Fruit fly (Drosophila melanogaster) whole organism, embryonic: ENCODE measurements around the gene MsrA.

Experiments used
- Atf-2 ChIP-seq: fragments of 200-800 bp; sonication (Bioruptor generic); optimal IDR thresholded peaks from 2 replicates; lab custom pipeline; 2016; ENCODE audit warnings: missing biosample characterization, missing genetic modification characterization
- B-H2 ChIP-seq: fragments of 200-800 bp; sonication (Bioruptor generic); optimal IDR thresholded peaks from 2 replicates; lab custom pipeline; 2018; ENCODE audit warnings: missing biosample characterization, mild to moderate bottlenecking, missing genetic modification characterization
- Bdp1 ChIP-seq: fragments of 200-800 bp; sonication (Bioruptor generic); optimal IDR thresholded peaks from 3 replicates; lab custom pipeline; 2016; ENCODE audit warnings: missing biosample characterization, missing genetic modification characterization
- CG10267 ChIP-seq: fragments of 200-800 bp; sonication (Bioruptor generic); optimal IDR thresholded peaks from 2 replicates; lab custom pipeline; 2018; ENCODE audit warnings: missing biosample characterization, mild to moderate bottlenecking, missing genetic modification characterization, moderate library complexity
- CG10366 ChIP-seq: fragments of 200-800 bp; sonication (Bioruptor generic); IDR thresholded peaks from 2 replicates; pipeline ENCODE4 v1.3.6; 2022; ENCODE audit warnings: missing biosample characterization, missing genetic modification characterization
- CG10565 ChIP-seq: fragments of 200-800 bp; sonication (Bioruptor generic); optimal IDR thresholded peaks from 3 replicates; lab custom pipeline; 2016; ENCODE audit warnings: missing biosample characterization, mild to moderate bottlenecking, missing genetic modification characterization
- CG10654 ChIP-seq: fragments of 200-800 bp; sonication (Bioruptor generic); optimal IDR thresholded peaks from 2 replicates; lab custom pipeline; 2016; ENCODE audit warnings: missing biosample characterization, missing genetic modification characterization
- CG11695 ChIP-seq: fragments of 200-800 bp; sonication (Bioruptor generic); IDR thresholded peaks from 3 replicates; pipeline ENCODE4 v1.3.6; 2022; ENCODE audit warnings: missing biosample characterization, missing genetic modification characterization
- CG1233 ChIP-seq: fragments of 200-800 bp; sonication (Bioruptor generic); optimal IDR thresholded peaks from 4 replicates; lab custom pipeline; 2018; ENCODE audit warnings: missing biosample characterization, mild to moderate bottlenecking, missing genetic modification characterization
- CG13296 ChIP-seq: fragments of 200-800 bp; sonication (Bioruptor generic); optimal IDR thresholded peaks from 3 replicates; lab custom pipeline; 2018; ENCODE audit warnings: missing biosample characterization, mild to moderate bottlenecking, missing genetic modification characterization
- CG1647 ChIP-seq: fragments of 200-800 bp; sonication (Bioruptor generic); optimal IDR thresholded peaks from 3 replicates; lab custom pipeline; 2016; ENCODE audit warnings: missing biosample characterization, missing genetic modification characterization
- CG18476 ChIP-seq: fragments of 200-800 bp; sonication (Bioruptor generic); optimal IDR thresholded peaks from 2 replicates; lab custom pipeline; 2016; ENCODE audit warnings: missing biosample characterization, mild to moderate bottlenecking, missing genetic modification characterization
- CG2875 ChIP-seq: fragments of 200-800 bp; sonication (Bioruptor generic); optimal IDR thresholded peaks from 2 replicates; lab custom pipeline; 2017; ENCODE audit warnings: missing biosample characterization, mild to moderate bottlenecking, missing genetic modification characterization, missing genetic modification reagents
- CG3163 ChIP-seq: fragments of 200-800 bp; sonication (Bioruptor generic); optimal IDR thresholded peaks from 3 replicates; lab custom pipeline; 2016; ENCODE audit warnings: missing biosample characterization, missing genetic modification characterization
- CG3847 ChIP-seq: fragments of 200-800 bp; sonication (Bioruptor generic); IDR thresholded peaks from 2 replicates; pipeline ENCODE4 v1.3.6; 2022; ENCODE audit warnings: missing biosample characterization, missing genetic modification characterization
- CG4282 ChIP-seq: fragments of 200-800 bp; sonication (Bioruptor generic); optimal IDR thresholded peaks from 2 replicates; lab custom pipeline; 2016; ENCODE audit warnings: missing biosample characterization, missing genetic modification characterization
- CG4730 ChIP-seq: fragments of 200-800 bp; sonication (Bioruptor generic); IDR thresholded peaks from 2 replicates; pipeline ENCODE4 v1.3.6; 2022; ENCODE audit warnings: missing biosample characterization, missing genetic modification characterization
- CG7357 ChIP-seq: fragments of 200-800 bp; sonication (Bioruptor generic); IDR thresholded peaks from 3 replicates; pipeline ENCODE4 v1.3.6; 2022; ENCODE audit warnings: missing biosample characterization, missing genetic modification characterization
- CG8281 ChIP-seq: fragments of 200-800 bp; sonication (Bioruptor generic); optimal IDR thresholded peaks from 2 replicates; lab custom pipeline; 2018; ENCODE audit warnings: missing biosample characterization, mild to moderate bottlenecking, missing genetic modification characterization, moderate library complexity
- CG8944 ChIP-seq: fragments of 200-800 bp; sonication (Bioruptor generic); optimal IDR thresholded peaks from 3 replicates; lab custom pipeline; 2016; ENCODE audit warnings: missing biosample characterization, missing genetic modification characterization
- CHES-1-like ChIP-seq: fragments of 200-800 bp; sonication (Bioruptor generic); optimal IDR thresholded peaks from 2 replicates; lab custom pipeline; 2016; ENCODE audit warnings: missing biosample characterization, missing genetic modification characterization
- MTF-1 ChIP-seq: fragments of 200-800 bp; sonication (Bioruptor generic); optimal IDR thresholded peaks from 2 replicates; lab custom pipeline; 2018; ENCODE audit warnings: missing biosample characterization, mild to moderate bottlenecking, missing genetic modification characterization, borderline replicate concordance
- Max ChIP-seq: fragments of 200-800 bp; sonication (Bioruptor generic); optimal IDR thresholded peaks from 2 replicates; lab custom pipeline; 2016; ENCODE audit warnings: missing biosample characterization, mild to moderate bottlenecking, missing genetic modification characterization
- Nf-YC ChIP-seq: fragments of 200-800 bp; optimal IDR thresholded peaks from 3 replicates; lab custom pipeline; 2019; ENCODE audit warnings: missing biosample characterization, mild to moderate bottlenecking, missing genetic modification characterization, moderate library complexity
- Optix ChIP-seq: fragments of 200-800 bp; sonication (Bioruptor generic); IDR thresholded peaks from 3 replicates; pipeline ENCODE4 v1.3.6; 2022; ENCODE audit warnings: missing biosample characterization, missing genetic modification characterization
- YL-1 ChIP-seq: fragments of 200-800 bp; sonication (Bioruptor generic); optimal IDR thresholded peaks from 3 replicates; lab custom pipeline; 2017; ENCODE audit warnings: missing biosample characterization, mild to moderate bottlenecking, missing genetic modification characterization
- ac ChIP-seq: fragments of 200-800 bp; sonication (Bioruptor generic); optimal IDR thresholded peaks from 3 replicates; lab custom pipeline; 2017; ENCODE audit warnings: missing biosample characterization, mild to moderate bottlenecking, missing genetic modification characterization
- az2 ChIP-seq: fragments of 200-800 bp; sonication (Bioruptor generic); optimal IDR thresholded peaks from 3 replicates; lab custom pipeline; 2016; ENCODE audit warnings: missing biosample characterization, missing genetic modification characterization
- bcd ChIP-seq: fragments of 200-800 bp; sonication (Bioruptor generic); optimal IDR thresholded peaks from 2 replicates; lab custom pipeline; 2017; ENCODE audit warnings: missing biosample characterization, mild to moderate bottlenecking, missing genetic modification characterization
- croc ChIP-seq: fragments of 200-800 bp; sonication (Bioruptor generic); conservative IDR thresholded peaks from 3 replicates; pipeline ENCODE4 v1.3.6; 2022; ENCODE audit warnings: missing biosample characterization, missing genetic modification characterization
- cwo ChIP-seq: fragments of 200-800 bp; sonication (Bioruptor generic); optimal IDR thresholded peaks from 3 replicates; lab custom pipeline; 2017; ENCODE audit warnings: missing biosample characterization, missing genetic modification characterization, mild to moderate bottlenecking, moderate library complexity, missing genetic modification reagents
- danr ChIP-seq: fragments of 200-800 bp; sonication (Bioruptor generic); IDR thresholded peaks from 2 replicates; pipeline ENCODE4 v1.3.6; 2022; ENCODE audit warnings: missing biosample characterization, missing genetic modification characterization
- emc ChIP-seq: fragments of 200-800 bp; sonication (Bioruptor generic); optimal IDR thresholded peaks from 2 replicates; lab custom pipeline; 2016; ENCODE audit warnings: missing biosample characterization, missing genetic modification characterization
- eyg ChIP-seq: fragments of 200-800 bp; sonication (Bioruptor generic); optimal IDR thresholded peaks from 3 replicates; lab custom pipeline; 2016; ENCODE audit warnings: missing biosample characterization, missing genetic modification characterization
- ftz-f1 ChIP-seq: fragments of 200-800 bp; sonication (Bioruptor generic); optimal IDR thresholded peaks from 2 replicates; lab custom pipeline; 2016; ENCODE audit warnings: missing biosample characterization, missing genetic modification characterization
- her ChIP-seq: fragments of 200-800 bp; sonication (Bioruptor generic); optimal IDR thresholded peaks from 2 replicates; lab custom pipeline; 2016; ENCODE audit warnings: missing biosample characterization, missing genetic modification characterization
- hth ChIP-seq: fragments of >200 bp; optimal IDR thresholded peaks from 2 replicates; lab custom pipeline; 2017; ENCODE audit warnings: inconsistent platforms
- jigr1 ChIP-seq: fragments of 200-800 bp; sonication (Bioruptor generic); IDR thresholded peaks from 3 replicates; pipeline ENCODE4 v1.3.6; 2022; ENCODE audit warnings: missing biosample characterization, missing genetic modification characterization
- lab ChIP-seq: fragments of 200-800 bp; sonication (Bioruptor generic); optimal IDR thresholded peaks from 3 replicates; lab custom pipeline; 2017; ENCODE audit warnings: missing biosample characterization, missing genetic modification characterization, mild to moderate bottlenecking, moderate library complexity, missing genetic modification reagents
- lola ChIP-seq, 3 experiments: fragments of >200 bp in 2 of 3; fragments of 200-800 bp in 1 of 3; sonication (Bioruptor generic) in 1 of 3; optimal IDR thresholded peaks; 2 replicates each; lab custom pipeline; 2017 to 2019; ENCODE audit warnings: missing biosample characterization in 3 of 3, missing genetic modification characterization in 3 of 3, mild to moderate bottlenecking in 1 of 3, moderate library complexity in 1 of 3
- nom ChIP-seq: fragments of 200-800 bp; sonication (Bioruptor generic); optimal IDR thresholded peaks from 2 replicates; lab custom pipeline; 2017; ENCODE audit warnings: missing biosample characterization, missing genetic modification characterization, mild to moderate bottlenecking, moderate library complexity, missing genetic modification reagents
- pb ChIP-seq: fragments of 200-800 bp; sonication (Bioruptor generic); optimal IDR thresholded peaks from 3 replicates; lab custom pipeline; 2016; ENCODE audit warnings: missing biosample characterization, missing genetic modification characterization
- prd ChIP-seq, 3 experiments: fragments of >200 bp in 2 of 3; fragments of 200-800 bp in 1 of 3; sonication (Bioruptor generic) in 1 of 3; optimal IDR thresholded peaks in 2 of 3; IDR thresholded peaks in 1 of 3; 2 replicates in 2 of 3; 3 replicates in 1 of 3; pipeline versions ENCODE4 v1.3.6 to Lab custom; 2017 to 2022; ENCODE audit warnings: missing biosample characterization in 1 of 3, missing genetic modification characterization in 1 of 3
- sc ChIP-seq, 3 experiments: fragments of >200 bp in 2 of 3; fragments of 200-800 bp in 1 of 3; sonication (Bioruptor generic) in 1 of 3; optimal IDR thresholded peaks; 2 replicates in 2 of 3; 3 replicates in 1 of 3; lab custom pipeline; 2017; ENCODE audit warnings: mild to moderate bottlenecking in 1 of 3, missing biosample characterization in 1 of 3, missing genetic modification characterization in 1 of 3, missing genetic modification reagents in 1 of 3
- sd ChIP-seq: fragments of 200-800 bp; sonication (Bioruptor generic); optimal IDR thresholded peaks from 3 replicates; lab custom pipeline; 2018; ENCODE audit warnings: missing biosample characterization, mild to moderate bottlenecking, missing genetic modification characterization, moderate library complexity
- seq ChIP-seq: fragments of 200-800 bp; sonication (Bioruptor generic); IDR thresholded peaks from 2 replicates; pipeline ENCODE4 v1.3.6; 2022; ENCODE audit warnings: missing biosample characterization, missing genetic modification characterization
- sisA ChIP-seq: fragments of 200-800 bp; sonication (Bioruptor generic); IDR thresholded peaks from 2 replicates; pipeline ENCODE4 v1.3.6; 2022; ENCODE audit warnings: missing biosample characterization, missing genetic modification characterization
- sqz ChIP-seq: fragments of 200-800 bp; sonication (Bioruptor generic); optimal IDR thresholded peaks from 3 replicates; lab custom pipeline; 2018; ENCODE audit warnings: missing biosample characterization, mild to moderate bottlenecking, missing genetic modification characterization
- stc ChIP-seq: fragments of 200-800 bp; sonication (Bioruptor generic); IDR thresholded peaks from 2 replicates; pipeline ENCODE4 v1.3.6; 2022; ENCODE audit warnings: missing biosample characterization, missing genetic modification characterization
- tgo ChIP-seq: fragments of 200-800 bp; sonication (Bioruptor generic); IDR thresholded peaks from 3 replicates; pipeline ENCODE4 v1.3.6; 2022; ENCODE audit warnings: missing biosample characterization, missing genetic modification characterization
- vnd ChIP-seq: fragments of 200-800 bp; sonication (Bioruptor generic); IDR thresholded peaks from 3 replicates; pipeline ENCODE4 v1.3.6; 2022; ENCODE audit warnings: missing biosample characterization, missing genetic modification characterization; ENCODE audit not compliant: partially characterized antibody

The MsrA gene

DNA sequence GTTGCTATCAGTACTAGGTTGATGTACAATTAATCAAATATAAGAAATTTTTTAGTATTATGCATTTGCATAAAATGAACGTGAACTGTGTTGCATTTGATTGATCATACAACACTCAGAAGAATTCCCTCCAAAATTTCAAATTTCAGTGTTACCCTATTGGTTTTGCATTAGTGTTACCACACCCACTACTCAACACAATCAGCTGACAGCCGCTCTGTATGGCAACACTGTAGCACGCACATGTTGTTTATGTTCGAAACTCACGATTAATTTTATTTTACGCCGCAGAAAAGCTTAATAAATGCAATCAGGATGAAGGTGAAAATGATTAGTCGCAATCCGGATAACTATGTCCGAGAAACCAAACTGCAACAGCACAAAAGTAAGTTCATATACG lies 12.1 kb upstream of the MsrA start, which contains the start of gene CG7275 (continued):
- TF ChIP-seq bcd (GFP tag; lab: Kevin White, UChicago), result no peak
- TF ChIP-seq lola (GFP tag; optimal IDR thresholded peaks at IDR 0.05; lab: Kevin White, UChicago), result no peak
- TF ChIP-seq sisA (GFP tag; lab: Robert Waterston, UW), result no peak
- no peak for TF ChIP-seq CG10654 (GFP tag; lab: Kevin White, UChicago)
- no peak for TF ChIP-seq CG8281 (tag; lab: Kevin White, UChicago)
- no peak for TF ChIP-seq CG7357 (GFP tag; lab: Robert Waterston, UW)
- TF ChIP-seq CHES-1-like (GFP tag; lab: Kevin White, UChicago), result peak; percentile 9
- TF ChIP-seq stc, result no peak
- no peak for TF ChIP-seq seq
- no peak for TF ChIP-seq CG4282 (GFP tag; lab: Kevin White, UChicago)
- peak; percentile 3 for TF ChIP-seq CG2875
- TF ChIP-seq CG3847 (GFP tag; lab: Robert Waterston, UW), result peak; percentile 73
- peak; percentile 71 for TF ChIP-seq YL-1
- no peak for TF ChIP-seq hth (lab: Kevin White, UChicago)
- TF ChIP-seq danr (GFP tag; lab: Robert Waterston, UW), result no peak
- no peak for TF ChIP-seq lab
- TF ChIP-seq ac (GFP tag; lab: Kevin White, UChicago), result no peak
- TF ChIP-seq prd (optimal IDR thresholded peaks at IDR 0.05; lab: Kevin White, UChicago), result no peak
- TF ChIP-seq prd (GFP tag; IDR thresholded peaks at IDR 0.05; lab: Robert Waterston, UW), result no peak
- TF ChIP-seq Max (GFP tag; lab: Kevin White, UChicago), result peak; percentile 86
- no peak for TF ChIP-seq CG11695 (GFP tag; lab: Robert Waterston, UW)
- no peak for TF ChIP-seq tgo (GFP tag; lab: Robert Waterston, UW)
- no peak for TF ChIP-seq Optix
- TF ChIP-seq CG1233, result no peak
- no peak for TF ChIP-seq MTF-1 (GFP tag; lab: Kevin White, UChicago)
- TF ChIP-seq az2 (GFP tag; lab: Kevin White, UChicago), result no peak
- TF ChIP-seq pb (GFP tag; lab: Kevin White, UChicago), result no peak
- no peak for TF ChIP-seq emc (GFP tag; lab: Kevin White, UChicago)
- TF ChIP-seq cwo (GFP tag; lab: Kevin White, UChicago), result no peak
- TF ChIP-seq sqz (GFP tag; lab: Kevin White, UChicago), result no peak
- TF ChIP-seq eyg (GFP tag; lab: Kevin White, UChicago), result no peak
- no peak for TF ChIP-seq CG3163
- no peak for TF ChIP-seq CG13296 (GFP tag; lab: Kevin White, UChicago)
- TF ChIP-seq Atf-2 (GFP tag; lab: Kevin White, UChicago), result no peak
- peak; percentile 58 for TF ChIP-seq CG10267 (tag; lab: Kevin White, UChicago)
- no peak for TF ChIP-seq CG10366 (GFP tag; lab: Robert Waterston, UW)
- no peak for TF ChIP-seq CG10565 (GFP tag; lab: Kevin White, UChicago)
- peak; percentile 18 for TF ChIP-seq B-H2 (GFP tag; lab: Kevin White, UChicago)
- TF ChIP-seq CG1647, result no peak
- no peak for TF ChIP-seq Nf-YC (tag; lab: Kevin White, UChicago)
- TF ChIP-seq jigr1 (GFP tag; lab: Robert Waterston, UW), result no peak
- TF ChIP-seq sd (tag; lab: Kevin White, UChicago), result no peak
- no peak for TF ChIP-seq vnd
- TF ChIP-seq sc (optimal IDR thresholded peaks at IDR 0.05; lab: Kevin White, UChicago), result no peak
- TF ChIP-seq sc (GFP tag; optimal IDR thresholded peaks at IDR 0.05; lab: Kevin White, UChicago), result no peak
- no peak for TF ChIP-seq nom (GFP tag; lab: Kevin White, UChicago)
- TF ChIP-seq CG4730 (GFP tag; lab: Robert Waterston, UW), result no peak
- no peak for TF ChIP-seq her
- TF ChIP-seq CG8944 (GFP tag; lab: Kevin White, UChicago), result no peak
- no peak for TF ChIP-seq CG18476 (GFP tag; lab: Kevin White, UChicago)
- no peak for TF ChIP-seq ftz-f1 (GFP tag; lab: Kevin White, UChicago)
- no peak for TF ChIP-seq croc
- TF ChIP-seq Bdp1 (GFP tag; lab: Kevin White, UChicago), result no peak
